Fruit fly (Drosophila melanogaster) whole organism, embryonic: Measurements from ENCODE around the gene CG15641.
A peak's percentile ranks its signal among the peaks of the same experiment; 100 is the strongest.

Experiments
- Bdp1 ChIP-seq: fragments of 200-800 bp; sonication (Bioruptor generic); optimal IDR thresholded peaks from 3 replicates; lab custom pipeline; 2016; ENCODE audit warnings: missing biosample characterization, missing genetic modification characterization
- CG10431 ChIP-seq: fragments of 200-800 bp; sonication (Bioruptor generic); optimal IDR thresholded peaks from 3 replicates; lab custom pipeline; 2018; ENCODE audit warnings: missing biosample characterization, mild to moderate bottlenecking, missing genetic modification characterization
- CG10979 ChIP-seq: fragments of 200-800 bp; sonication (Bioruptor generic); optimal IDR thresholded peaks from 2 replicates; lab custom pipeline; 2018; ENCODE audit warnings: missing biosample characterization, mild to moderate bottlenecking, missing genetic modification characterization, moderate library complexity
- CG11456 ChIP-seq: fragments of 200-800 bp; sonication (Bioruptor generic); IDR thresholded peaks from 3 replicates; pipeline ENCODE4 v1.3.6; 2022; ENCODE audit warnings: missing biosample characterization, missing genetic modification characterization
- CG12104 ChIP-seq: fragments of 200-800 bp; sonication (Bioruptor generic); optimal IDR thresholded peaks from 3 replicates; lab custom pipeline; 2016; ENCODE audit warnings: missing biosample characterization, missing genetic modification characterization
- CG15269 ChIP-seq: fragments of 200-800 bp; sonication (Bioruptor generic); optimal IDR thresholded peaks from 2 replicates; lab custom pipeline; 2018; ENCODE audit warnings: missing biosample characterization, mild to moderate bottlenecking, missing genetic modification characterization, moderate library complexity
- CG15514 ChIP-seq: fragments of 200-800 bp; sonication (Bioruptor generic); optimal IDR thresholded peaks from 3 replicates; lab custom pipeline; 2017; ENCODE audit warnings: missing biosample characterization, missing genetic modification characterization, mild to moderate bottlenecking, moderate library complexity, missing genetic modification reagents
- CG1602 ChIP-seq: fragments of 200-800 bp; sonication (Bioruptor generic); optimal IDR thresholded peaks from 3 replicates; lab custom pipeline; 2016; ENCODE audit warnings: missing biosample characterization, missing genetic modification characterization
- CG17186 ChIP-seq: fragments of 200-800 bp; sonication (Bioruptor generic); optimal IDR thresholded peaks from 3 replicates; lab custom pipeline; 2017; ENCODE audit warnings: missing biosample characterization, missing genetic modification reagents, missing genetic modification characterization
- CG17912 ChIP-seq: fragments of 200-800 bp; sonication (Bioruptor generic); optimal IDR thresholded peaks from 2 replicates; lab custom pipeline; 2018; ENCODE audit warnings: missing biosample characterization, mild to moderate bottlenecking, missing genetic modification characterization
- CG18011 ChIP-seq: fragments of 200-800 bp; sonication (Bioruptor generic); optimal IDR thresholded peaks from 2 replicates; lab custom pipeline; 2017; ENCODE audit warnings: missing biosample characterization, missing genetic modification characterization, mild to moderate bottlenecking, moderate library complexity, missing genotype
- CG2875 ChIP-seq: fragments of 200-800 bp; sonication (Bioruptor generic); optimal IDR thresholded peaks from 2 replicates; lab custom pipeline; 2017; ENCODE audit warnings: missing biosample characterization, mild to moderate bottlenecking, missing genetic modification characterization, missing genetic modification reagents
- CG30431 ChIP-seq: fragments of 200-800 bp; sonication (Bioruptor generic); optimal IDR thresholded peaks from 2 replicates; lab custom pipeline; 2017; ENCODE audit warnings: missing biosample characterization, missing genetic modification characterization
- CG3163 ChIP-seq: fragments of 200-800 bp; sonication (Bioruptor generic); optimal IDR thresholded peaks from 3 replicates; lab custom pipeline; 2016; ENCODE audit warnings: missing biosample characterization, missing genetic modification characterization
- CG4328 ChIP-seq: fragments of 200-800 bp; sonication (Bioruptor generic); optimal IDR thresholded peaks from 3 replicates; lab custom pipeline; 2017; ENCODE audit warnings: missing biosample characterization, missing genetic modification reagents, missing genetic modification characterization
- CG7963 ChIP-seq: fragments of 200-800 bp; sonication (Bioruptor generic); IDR thresholded peaks from 3 replicates; pipeline ENCODE4 v1.3.6; 2022; ENCODE audit warnings: missing biosample characterization, missing genetic modification characterization; ENCODE audit not compliant: partially characterized antibody
- CG8281 ChIP-seq: fragments of 200-800 bp; sonication (Bioruptor generic); optimal IDR thresholded peaks from 2 replicates; lab custom pipeline; 2018; ENCODE audit warnings: missing biosample characterization, mild to moderate bottlenecking, missing genetic modification characterization, moderate library complexity
- CG8359 ChIP-seq: fragments of 200-800 bp; sonication (Bioruptor generic); optimal IDR thresholded peaks from 2 replicates; lab custom pipeline; 2017; ENCODE audit warnings: missing biosample characterization, mild to moderate bottlenecking, missing genetic modification characterization, borderline replicate concordance
- CG8388 ChIP-seq: fragments of 200-800 bp; sonication (Bioruptor generic); optimal IDR thresholded peaks from 2 replicates; lab custom pipeline; 2019; ENCODE audit warnings: missing biosample characterization, mild to moderate bottlenecking, missing genetic modification characterization, moderate library complexity
- Dll ChIP-seq: fragments of 200-800 bp; sonication (Bioruptor generic); IDR thresholded peaks from 4 replicates; pipeline ENCODE4 v1.3.6; 2022; ENCODE audit warnings: missing biosample characterization, missing genetic modification characterization; ENCODE audit not compliant: partially characterized antibody
- Drgx ChIP-seq: fragments of 200-800 bp; sonication (Bioruptor generic); IDR thresholded peaks from 2 replicates; pipeline ENCODE4 v1.3.6; 2022; ENCODE audit warnings: missing biosample characterization, missing genetic modification characterization
- ERR ChIP-seq: fragments of 200-800 bp; sonication (Bioruptor generic); optimal IDR thresholded peaks from 2 replicates; lab custom pipeline; 2016; ENCODE audit warnings: missing biosample characterization, missing genetic modification characterization
- Eip74EF ChIP-seq, 2 experiments: fragments of 200-800 bp in 1 of 2; fragments of >200 bp in 1 of 2; sonication (Bioruptor generic) in 1 of 2; optimal IDR thresholded peaks; 2 replicates each; lab custom pipeline; 2017 to 2019; ENCODE audit warnings: missing biosample characterization in 2 of 2, missing genetic modification characterization in 2 of 2, mild to moderate bottlenecking in 1 of 2, moderate library complexity in 1 of 2
- Hr3 ChIP-seq: fragments of 200-800 bp; sonication (Bioruptor generic); optimal IDR thresholded peaks from 3 replicates; lab custom pipeline; 2016; ENCODE audit warnings: missing biosample characterization, missing genetic modification characterization
- NC2β ChIP-seq: fragments of 200-800 bp; sonication (Bioruptor generic); optimal IDR thresholded peaks from 2 replicates; lab custom pipeline; 2016; ENCODE audit warnings: missing biosample characterization, missing genetic modification characterization
- Oli ChIP-seq: fragments of 200-800 bp; sonication (Bioruptor generic); optimal IDR thresholded peaks from 2 replicates; lab custom pipeline; 2018; ENCODE audit warnings: missing biosample characterization, mild to moderate bottlenecking, missing genetic modification characterization, moderate library complexity
- Opbp ChIP-seq: fragments of 200-800 bp; sonication (Bioruptor generic); IDR thresholded peaks from 3 replicates; pipeline ENCODE4 v1.3.6; 2022; ENCODE audit warnings: missing biosample characterization, missing genetic modification characterization; ENCODE audit not compliant: partially characterized antibody
- Rfx ChIP-seq: fragments of 200-800 bp; sonication (Bioruptor generic); IDR thresholded peaks from 2 replicates; pipeline ENCODE4 v1.3.6; 2022; ENCODE audit warnings: missing biosample characterization, missing genetic modification characterization
- Sox100B ChIP-seq: fragments of 200-800 bp; sonication (Bioruptor generic); optimal IDR thresholded peaks from 3 replicates; lab custom pipeline; 2018; ENCODE audit warnings: missing biosample characterization, mild to moderate bottlenecking, missing genetic modification characterization
- Sry-δ ChIP-seq: fragments of 200-800 bp; sonication (Bioruptor generic); optimal IDR thresholded peaks from 2 replicates; lab custom pipeline; 2016; ENCODE audit warnings: missing biosample characterization, missing genetic modification characterization
- Vsx1 ChIP-seq: fragments of 200-800 bp; sonication (Bioruptor generic); optimal IDR thresholded peaks from 2 replicates; lab custom pipeline; 2017; ENCODE audit warnings: missing biosample characterization, mild to moderate bottlenecking, missing genetic modification characterization, missing genetic modification reagents
- al ChIP-seq: fragments of 200-800 bp; sonication (Bioruptor generic); IDR thresholded peaks from 2 replicates; pipeline ENCODE4 v1.3.6; 2022; ENCODE audit warnings: missing biosample characterization, missing genetic modification characterization
- ara ChIP-seq: fragments of 200-800 bp; sonication (Bioruptor generic); IDR thresholded peaks from 2 replicates; pipeline ENCODE4 v1.3.6; 2022; ENCODE audit warnings: missing biosample characterization, missing genetic modification characterization
- chif ChIP-seq, 2 experiments: fragments of 200-800 bp; sonication (Bioruptor generic); optimal IDR thresholded peaks; 3 replicates each; lab custom pipeline; 2016; ENCODE audit warnings: missing biosample characterization in 2 of 2, missing genetic modification characterization in 2 of 2
- chinmo ChIP-seq: fragments of 200-800 bp; sonication (Bioruptor generic); IDR thresholded peaks from 4 replicates; pipeline ENCODE4 v1.3.6; 2022; ENCODE audit warnings: missing biosample characterization, missing genetic modification characterization; ENCODE audit not compliant: partially characterized antibody
- ci ChIP-seq: fragments of 200-800 bp; sonication (Bioruptor generic); IDR thresholded peaks from 3 replicates; pipeline ENCODE4 v1.3.6; 2022; ENCODE audit warnings: missing biosample characterization, missing genetic modification characterization
- dysf ChIP-seq: fragments of 200-800 bp; sonication (Bioruptor generic); IDR thresholded peaks from 3 replicates; pipeline ENCODE4 v1.3.6; 2022; ENCODE audit warnings: missing biosample characterization, missing genetic modification characterization
- ems ChIP-seq: fragments of 200-800 bp; sonication (Bioruptor generic); optimal IDR thresholded peaks from 3 replicates; lab custom pipeline; 2016; ENCODE audit warnings: missing biosample characterization, missing genetic modification characterization
- eyg ChIP-seq: fragments of 200-800 bp; sonication (Bioruptor generic); optimal IDR thresholded peaks from 3 replicates; lab custom pipeline; 2016; ENCODE audit warnings: missing biosample characterization, missing genetic modification characterization
- gcm2 ChIP-seq: fragments of 200-800 bp; sonication (Bioruptor generic); optimal IDR thresholded peaks from 2 replicates; lab custom pipeline; 2016; ENCODE audit warnings: missing biosample characterization, missing genetic modification characterization
- mld ChIP-seq: fragments of 200-800 bp; sonication (Bioruptor generic); IDR thresholded peaks from 3 replicates; pipeline ENCODE4 v1.3.6; 2022; ENCODE audit warnings: missing biosample characterization, missing genetic modification characterization; ENCODE audit not compliant: partially characterized antibody
- nmo ChIP-seq: fragments of 200-800 bp; sonication (Bioruptor generic); optimal IDR thresholded peaks from 2 replicates; lab custom pipeline; 2018; ENCODE audit warnings: missing biosample characterization, mild to moderate bottlenecking, missing genetic modification characterization, moderate library complexity
- pum ChIP-seq: fragments of 200-800 bp; sonication (Bioruptor generic); optimal IDR thresholded peaks from 2 replicates; lab custom pipeline; 2016; ENCODE audit warnings: missing biosample characterization, missing genetic modification characterization
- pzg ChIP-seq: fragments of 200-800 bp; sonication (Bioruptor generic); optimal IDR thresholded peaks from 3 replicates; lab custom pipeline; 2018; ENCODE audit warnings: missing biosample characterization, mild to moderate bottlenecking, missing genetic modification characterization, moderate library complexity
- seq ChIP-seq: fragments of 200-800 bp; sonication (Bioruptor generic); IDR thresholded peaks from 2 replicates; pipeline ENCODE4 v1.3.6; 2022; ENCODE audit warnings: missing biosample characterization, missing genetic modification characterization
- tll ChIP-seq, 2 experiments: fragments of 200-800 bp in 1 of 2; fragments of >200 bp in 1 of 2; sonication (Bioruptor generic) in 1 of 2; optimal IDR thresholded peaks; 2 replicates each; lab custom pipeline; 2017 to 2019; ENCODE audit warnings: missing biosample characterization in 2 of 2, missing genetic modification characterization in 2 of 2, mild to moderate bottlenecking in 1 of 2, moderate library complexity in 1 of 2
- tna ChIP-seq: fragments of 200-800 bp; sonication (Bioruptor generic); IDR thresholded peaks from 2 replicates; pipeline ENCODE4 v1.3.6; 2022; ENCODE audit warnings: missing biosample characterization, missing genetic modification characterization; ENCODE audit not compliant: partially characterized antibody
- trem ChIP-seq: fragments of 200-800 bp; optimal IDR thresholded peaks from 3 replicates; lab custom pipeline; 2019; ENCODE audit warnings: missing biosample characterization, mild to moderate bottlenecking, missing genetic modification characterization, moderate library complexity
- vnd ChIP-seq: fragments of 200-800 bp; sonication (Bioruptor generic); IDR thresholded peaks from 3 replicates; pipeline ENCODE4 v1.3.6; 2022; ENCODE audit warnings: missing biosample characterization, missing genetic modification characterization; ENCODE audit not compliant: partially characterized antibody
- zfh1 ChIP-seq: fragments of 200-800 bp; sonication (Bioruptor generic); IDR thresholded peaks from 3 replicates; pipeline ENCODE4 v1.3.6; 2022; ENCODE audit warnings: missing biosample characterization, missing genetic modification characterization

Gene CG15641

dm6 chrX:15471904-15472303 is 4.2 kb downstream of the CG15641 start, which contains the start of the genes Grip128 and Alg14 (continued):
- TF ChIP-seq dysf (no peak), Opbp (GFP tag; lab: Robert Waterston, UW) (peak; percentile 45; the same call in 2 of the 3 replicates), Eip74EF (GFP tag; optimal IDR thresholded peaks at IDR 0.05; lab: Kevin White, UChicago) (no peak), CG4328 (no peak), Sry-δ (GFP tag; lab: Kevin White, UChicago) (peak; percentile 45), Vsx1 (GFP tag; lab: Kevin White, UChicago) (no peak), CG17186 (GFP tag; lab: Kevin White, UChicago) (no peak), CG15514 (GFP tag; lab: Kevin White, UChicago) (peak; percentile 62), trem (tag; lab: Kevin White, UChicago) (peak; percentile 22), CG18011 (GFP tag; lab: Kevin White, UChicago) (peak; percentile 57), CG8388 (GFP tag; lab: Kevin White, UChicago) (no peak), seq (GFP tag; lab: Robert Waterston, UW) (no peak), vnd (GFP tag; lab: Robert Waterston, UW) (0 out of 3 replicates have a peak, but pooled peaks have one; percentile 29), ci (GFP tag; lab: Robert Waterston, UW) (no peak), pzg (GFP tag; lab: Kevin White, UChicago) (peak; percentile 27), CG30431 (GFP tag; lab: Kevin White, UChicago) (no peak), CG12104 (no peak), ERR (GFP tag; lab: Kevin White, UChicago) (no peak), zfh1 (GFP tag; lab: Robert Waterston, UW) (no peak), Hr3 (no peak), CG8359 (no peak), tna (GFP tag; lab: Robert Waterston, UW) (peak; percentile 66), CG2875 (GFP tag; lab: Kevin White, UChicago) (no peak), CG7963 (0 out of 3 replicates have a peak, but pooled peaks have one; percentile 17), NC2β (GFP tag; lab: Kevin White, UChicago) (no peak), CG3163 (GFP tag; lab: Kevin White, UChicago) (no peak), CG15269 (no peak), CG1602 (GFP tag; lab: Kevin White, UChicago) (no peak), ems (GFP tag; lab: Kevin White, UChicago) (no peak), CG10431 (GFP tag; lab: Kevin White, UChicago) (no peak), mld (GFP tag; lab: Robert Waterston, UW) (0 out of 3 replicates have a peak, but pooled peaks have one; percentile 45)

- TF ChIP-seq Sox100B (GFP tag; lab: Kevin White, UChicago), result no peak
- no peak for TF ChIP-seq gcm2 (GFP tag; lab: Kevin White, UChicago)
- peak; percentile 8 for TF ChIP-seq CG18011 (GFP tag; lab: Kevin White, UChicago)
- TF ChIP-seq al (GFP tag; lab: Robert Waterston, UW), result 0 out of 2 replicates have a peak, but pooled peaks have one; percentile 33
- TF ChIP-seq pum, result no peak
- TF ChIP-seq CG11456 (GFP tag; lab: Robert Waterston, UW), result no peak
- peak; percentile 37; the same call in 1 of the 2 replicates for TF ChIP-seq Rfx (GFP tag; lab: Robert Waterston, UW)
- TF ChIP-seq Dll, result peak; percentile 57; the same call in 2 of the 4 replicates
- TF ChIP-seq CG10979 (tag; lab: Kevin White, UChicago), result no peak
- TF ChIP-seq Bdp1 (GFP tag; lab: Kevin White, UChicago), result no peak
- no peak for TF ChIP-seq tll (GFP tag; optimal IDR thresholded peaks at IDR 0.05; lab: Kevin White, UChicago)
- peak; percentile 9 for TF ChIP-seq Oli (tag; lab: Kevin White, UChicago)
- 0 out of 4 replicates have a peak, but pooled peaks have one; percentile 62 for TF ChIP-seq chinmo (GFP tag; lab: Robert Waterston, UW)
- TF ChIP-seq ara (GFP tag; lab: Robert Waterston, UW), result no peak
- TF ChIP-seq Drgx, result no peak
- no peak for TF ChIP-seq CG8281 (tag; lab: Kevin White, UChicago)
- no peak for TF ChIP-seq CG17912 (GFP tag; lab: Kevin White, UChicago)
- TF ChIP-seq chif (GFP tag; optimal IDR thresholded peaks at IDR 0.05; lab: Kevin White, UChicago), result no peak
- peak; percentile 62 for TF ChIP-seq nmo
- TF ChIP-seq eyg (GFP tag; lab: Kevin White, UChicago), result no peak
Measured at dm6 chrX:15475367-15475789, 7.7 kb downstream of the CG15641 start, which contains the start of gene mh. Gene mh (minus strand): TSS chrX:15475400.
